Worm (Caenorhabditis elegans): Measurements from ENCODE around the gene Y39A1A.3.

Y39A1A.3 gene

DNA sequence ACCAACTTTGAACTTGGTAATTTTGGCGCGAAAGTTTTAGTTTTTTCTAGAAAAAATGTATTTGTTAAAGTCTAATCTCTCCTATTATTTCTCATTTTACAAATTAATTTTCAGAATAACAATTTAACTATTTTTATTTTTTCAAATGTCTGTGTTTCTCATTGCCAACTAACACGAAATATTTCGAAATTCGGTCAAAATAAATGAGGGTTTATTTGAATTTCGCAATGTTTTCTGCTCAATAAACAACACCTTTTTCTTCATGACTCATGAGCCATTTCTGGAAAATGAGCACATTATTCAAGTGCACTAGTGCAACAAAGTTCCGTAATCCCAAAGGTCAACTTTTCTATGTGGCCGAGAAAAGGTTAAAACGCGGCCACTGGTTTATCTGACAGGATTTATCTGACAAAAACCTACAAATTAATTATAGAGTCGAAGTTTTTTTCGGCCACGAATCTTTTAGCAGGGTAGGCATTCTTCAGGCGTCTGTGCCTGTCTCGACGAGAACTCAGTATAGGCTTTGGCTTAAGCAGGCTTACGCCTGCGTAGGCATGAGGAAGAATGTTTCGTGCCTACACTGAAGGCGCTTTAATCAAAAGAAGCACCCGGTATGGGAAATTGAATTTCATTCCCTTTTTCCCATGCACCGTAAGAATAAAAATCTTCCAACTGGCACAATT, 42.2 kb upstream of the Y39A1A.3 start, which contains the start of gene Y39A1A.27:
Gene Y39A1A.27, plus strand, starts transcription at position 633 of the 683 bp plus-strand sequence.
- TF ChIP-seq ceh-82 (tag; optimal IDR thresholded peaks at IDR 0.05) (peak in 1 of 3 experiments; percentile 1), hlh-4 (tag; optimal IDR thresholded peaks at IDR 0.05) (no peak), lsy-2 (tag; optimal IDR thresholded peaks at IDR 0.05) (peak in 1 of 2 experiments; percentile 7), irx-1 (tag; optimal IDR thresholded peaks at IDR 0.05) (no peak), ceh-63 (GFP tag; optimal IDR thresholded peaks at IDR 0.05) (no peak)

DNA sequence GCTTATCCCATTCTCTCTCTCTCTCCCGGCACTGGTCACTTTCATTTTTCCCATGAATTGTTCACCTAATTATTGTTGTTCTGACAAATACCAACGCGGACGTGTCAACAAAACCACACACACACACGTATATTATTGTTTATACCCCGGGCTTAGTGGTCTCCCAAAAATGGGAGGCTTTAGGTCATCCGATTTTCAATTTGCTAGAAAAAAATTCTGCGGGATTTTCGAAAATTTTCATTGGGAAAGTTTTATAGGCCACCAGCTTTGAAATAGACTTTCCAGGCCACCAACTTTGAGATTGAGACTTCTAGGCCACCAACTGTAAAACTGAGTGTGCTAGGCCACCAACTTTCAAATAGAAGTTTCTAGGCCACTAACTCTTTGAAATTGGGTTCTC, 41.6 kb upstream of the Y39A1A.3 start:
- TF ChIP-seq blmp-1 (tag; optimal IDR thresholded peaks at IDR 0.05) = peak; percentile 78
- TF ChIP-seq lir-3 (tag; optimal IDR thresholded peaks at IDR 0.05; ENCODE audit: poor library complexity) = no peak

DNA sequence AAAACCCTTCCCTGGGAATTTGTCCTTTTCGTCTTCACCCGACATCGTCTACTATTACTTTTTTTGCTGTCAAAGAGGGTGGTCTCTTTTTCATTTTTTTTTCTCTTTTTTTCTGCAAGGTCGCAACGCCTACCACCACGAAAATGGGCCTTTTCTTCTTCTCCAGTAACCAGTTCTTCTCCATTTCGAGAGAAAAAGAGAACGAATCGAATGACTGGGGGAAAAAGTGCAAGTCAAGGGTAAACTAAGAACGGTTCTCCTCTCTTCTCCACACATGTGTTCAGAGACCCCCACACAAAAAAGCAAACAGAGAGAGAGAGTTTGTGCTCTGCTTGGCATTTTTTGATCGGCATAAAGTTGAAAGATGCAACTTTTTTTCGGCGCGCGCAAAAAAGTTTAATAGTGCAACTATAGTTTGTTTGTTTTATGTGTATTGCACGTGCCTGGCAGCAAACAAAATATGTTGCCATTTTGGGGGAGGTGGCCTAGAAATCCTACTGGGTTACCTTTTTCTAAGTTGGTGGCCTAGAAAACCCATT, 40.3 kb upstream of the Y39A1A.3 start:
- TF ChIP-seq aly-2 (tag; optimal IDR thresholded peaks at IDR 0.05) = no peak
- TF ChIP-seq ama-1 (optimal IDR thresholded peaks at IDR 0.05) = no peak
- no peak for TF ChIP-seq zag-1 (tag; optimal IDR thresholded peaks at IDR 0.05)
- TF ChIP-seq ztf-4 (tag; optimal IDR thresholded peaks at IDR 0.05) = no peak
- TF ChIP-seq blmp-1 (tag; optimal IDR thresholded peaks at IDR 0.05) = peak; percentile 72
- no peak for TF ChIP-seq elt-2 (tag; optimal IDR thresholded peaks at IDR 0.05)
- no peak for TF ChIP-seq nhr-47 (tag; optimal IDR thresholded peaks at IDR 0.05)
- no peak for TF ChIP-seq mab-9 (GFP tag; IDR thresholded peaks at IDR 0.05)
- TF ChIP-seq zip-4 (GFP tag; optimal IDR thresholded peaks at IDR 0.05) = no peak
- TF ChIP-seq nhr-19 (GFP tag; conservative IDR thresholded peaks at IDR 0.05) = no peak
- no peak for TF ChIP-seq C34B4.2 (tag; optimal IDR thresholded peaks at IDR 0.05)
- no peak for TF ChIP-seq vab-15 (tag; optimal IDR thresholded peaks at IDR 0.05)
- TF ChIP-seq alr-1 (tag; optimal IDR thresholded peaks at IDR 0.05; ENCODE audit: borderline replicate concordance) = no peak
- peak in 1 of 2 experiments; percentile 0 for TF ChIP-seq efl-1 (optimal IDR thresholded peaks at IDR 0.05)
- peak in 1 of 2 experiments; percentile 68 for TF ChIP-seq efl-1 (GFP tag; optimal IDR thresholded peaks at IDR 0.05 in 1 of 2)
- TF ChIP-seq sptf-1 (tag; optimal IDR thresholded peaks at IDR 0.05) = no peak
- TF ChIP-seq fos-1 (tag; optimal IDR thresholded peaks at IDR 0.05) = no peak
- TF ChIP-seq unc-30 (tag; optimal IDR thresholded peaks at IDR 0.05) = no peak
- peak; percentile 61 for TF ChIP-seq lin-14 (GFP tag; optimal IDR thresholded peaks at IDR 0.05)
- TF ChIP-seq snpc-4 (tag; optimal IDR thresholded peaks at IDR 0.05) = no peak
- TF ChIP-seq tbx-2 (tag; optimal IDR thresholded peaks at IDR 0.05) = no peak
- no peak for TF ChIP-seq nhr-90 (tag; optimal IDR thresholded peaks at IDR 0.05; ENCODE audit: poor library complexity)
- TF ChIP-seq lsy-2 (tag; optimal IDR thresholded peaks at IDR 0.05) = no peak
- TF ChIP-seq tlp-1 (tag; optimal IDR thresholded peaks at IDR 0.05) = no peak
- TF ChIP-seq C16A3.4 (tag; optimal IDR thresholded peaks at IDR 0.05) = no peak
- no peak for TF ChIP-seq ces-1 (GFP tag; optimal IDR thresholded peaks at IDR 0.05)
- no peak for TF ChIP-seq nhr-237 (tag; optimal IDR thresholded peaks at IDR 0.05)
- no peak for TF ChIP-seq pag-3 (tag; optimal IDR thresholded peaks at IDR 0.05; ENCODE audit: borderline replicate concordance, insufficient read depth)
- TF ChIP-seq ceh-82 (tag; optimal IDR thresholded peaks at IDR 0.05) = no peak
- TF ChIP-seq fkh-8 (tag; optimal IDR thresholded peaks at IDR 0.05) = no peak
- TF ChIP-seq nhr-71 (tag; optimal IDR thresholded peaks at IDR 0.05) = peak; percentile 7
- no peak for TF ChIP-seq lin-13 (GFP tag; optimal IDR thresholded peaks at IDR 0.05)
- no peak for TF ChIP-seq nhr-12 (tag; optimal IDR thresholded peaks at IDR 0.05)
- no peak for TF ChIP-seq egl-27 (tag; optimal IDR thresholded peaks at IDR 0.05)
- TF ChIP-seq ceh-90 (tag; optimal IDR thresholded peaks at IDR 0.05) = no peak
- TF ChIP-seq nhr-84 (tag; optimal IDR thresholded peaks at IDR 0.05) = no peak
- no peak for TF ChIP-seq skn-1 (tag; optimal IDR thresholded peaks at IDR 0.05)
- no peak for TF ChIP-seq nhr-11 (tag; optimal IDR thresholded peaks at IDR 0.05)
- TF ChIP-seq mdl-1 (tag; optimal IDR thresholded peaks at IDR 0.05) = peak in 1 of 2 experiments; percentile 41
- peak; percentile 12 for TF ChIP-seq mep-1 (tag; optimal IDR thresholded peaks at IDR 0.05)
- TF ChIP-seq ets-5 (GFP tag; IDR thresholded peaks at IDR 0.05) = no peak
- TF ChIP-seq unc-130 (tag; optimal IDR thresholded peaks at IDR 0.05) = no peak
- TF ChIP-seq ceh-8 (GFP tag; optimal IDR thresholded peaks at IDR 0.05) = no peak
- no peak for TF ChIP-seq irx-1 (tag; optimal IDR thresholded peaks at IDR 0.05)

All from whole organism, L1 larva.